Worm (Caenorhabditis elegans) whole organism, L3 larva: Measurements from ENCODE around the gene gsp-1.
A peak's percentile ranks its signal among the peaks of the same experiment; 100 is the strongest.

Source experiments
- ceh-82 ChIP-seq: fragments of 150-350 bp; optimal IDR thresholded peaks from 2 replicates; lab custom pipeline; 2014; ENCODE audit warnings: missing biosample characterization, missing genetic modification characterization
- egl-27 ChIP-seq: sonication (generic microtip); optimal IDR thresholded peaks from 4 replicates; lab custom pipeline; 2017; ENCODE audit warnings: missing biosample characterization, missing genetic modification reagents, missing genetic modification characterization
- mdl-1 ChIP-seq: fragments of 150-350 bp; optimal IDR thresholded peaks from 2 replicates; lab custom pipeline; 2014; ENCODE audit warnings: missing biosample characterization, missing genetic modification characterization
- nhr-12 ChIP-seq: fragments of 150-350 bp; optimal IDR thresholded peaks from 2 replicates; lab custom pipeline; 2014; ENCODE audit warnings: missing biosample characterization, missing genetic modification characterization
- nhr-76 ChIP-seq: fragments of 150-350 bp; sonication (generic microtip); optimal IDR thresholded peaks from 5 replicates; lab custom pipeline; 2014; ENCODE audit warnings: missing biosample characterization, missing genetic modification characterization
- pha-4 ChIP-seq: fragments of 150-350 bp; optimal IDR thresholded peaks from 2 replicates; lab custom pipeline; 2014; ENCODE audit warnings: missing biosample characterization, missing genetic modification reagents, missing genetic modification characterization
- tbx-2 ChIP-seq: sonication (generic microtip); optimal IDR thresholded peaks from 2 replicates; lab custom pipeline; 2016; ENCODE audit warnings: mild to moderate bottlenecking, missing genetic modification characterization, missing compliant biosample characterization
- unc-39 ChIP-seq: sonication (generic microtip); optimal IDR thresholded peaks from 4 replicates; lab custom pipeline; 2017; ENCODE audit warnings: missing biosample characterization, missing genetic modification characterization
- unc-62 ChIP-seq: fragments of 150-350 bp; sonication (generic microtip); optimal IDR thresholded peaks from 4 replicates; lab custom pipeline; 2014; ENCODE audit warnings: missing biosample characterization, missing genetic modification reagents, missing genetic modification characterization
- zag-1 ChIP-seq: fragments of 150-350 bp; optimal IDR thresholded peaks from 2 replicates; lab custom pipeline; 2014; ENCODE audit warnings: missing biosample characterization, missing genetic modification characterization

DNA sequence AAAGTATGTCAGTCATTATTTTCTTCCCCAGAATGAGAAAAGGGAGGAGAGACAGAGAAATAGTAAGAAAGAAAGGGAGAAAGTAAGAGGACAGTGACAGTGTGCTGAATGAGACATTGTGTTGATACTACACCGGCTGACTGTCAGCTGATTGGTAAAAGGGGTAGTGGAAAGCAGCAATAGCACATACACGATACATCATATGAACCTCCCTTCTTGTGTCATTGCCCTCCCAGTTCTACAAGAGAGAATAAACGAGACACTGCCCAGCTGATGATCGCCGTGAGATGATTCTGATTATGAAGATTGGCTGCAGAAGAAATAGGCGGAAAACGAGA is 37.6 kb downstream of the gsp-1 start:
- TF ChIP-seq nhr-76 (tag; lab: Kevin White, UChicago) (no peak), unc-62 (peak; percentile 8), zag-1 (tag; lab: Kevin White, UChicago) (no peak), unc-39 (tag; lab: Kevin White, UChicago) (no peak), mdl-1 (peak; percentile 53), egl-27 (tag; lab: Kevin White, UChicago) (no peak), pha-4 (tag; lab: Kevin White, UChicago) (peak; percentile 80), nhr-12 (no peak), tbx-2 (tag; lab: Kevin White, UChicago) (no peak), ceh-82 (tag; lab: Kevin White, UChicago) (no peak)
